Worm (Caenorhabditis elegans): ENCODE data around the gene rnh-1.0.

rnh-1.0 gene

ce11 chrII:4953289-4953688, 41.8 kb upstream of the rnh-1.0 start, which contains the start of gene ndx-3:
TSS of gene ndx-3 (plus strand) at chrII:4953589.
- no peak for TF ChIP-seq elt-3 (tag; optimal IDR thresholded peaks at IDR 0.05)
- no peak for TF ChIP-seq mls-2 (tag; optimal IDR thresholded peaks at IDR 0.05)
- no peak for TF ChIP-seq nhr-12 (tag; optimal IDR thresholded peaks at IDR 0.05)
- TF ChIP-seq cnd-1 (tag; optimal IDR thresholded peaks at IDR 0.05): no peak
- TF ChIP-seq nhr-28 (tag; optimal IDR thresholded peaks at IDR 0.05): no peak
- TF ChIP-seq nhr-76 (tag; optimal IDR thresholded peaks at IDR 0.05): no peak
- no peak for TF ChIP-seq bed-3 (GFP tag; optimal IDR thresholded peaks at IDR 0.05)
- TF ChIP-seq flh-1 (GFP tag; optimal IDR thresholded peaks at IDR 0.05): no peak
- TF ChIP-seq ceh-83 (GFP tag; optimal IDR thresholded peaks at IDR 0.05): no peak
- TF ChIP-seq mep-1 (tag; optimal IDR thresholded peaks at IDR 0.05): no peak

- TF ChIP-seq sem-2 (GFP tag; optimal IDR thresholded peaks at IDR 0.05) (no peak), unc-120 (tag; optimal IDR thresholded peaks at IDR 0.05; ENCODE audit: poor library complexity, severe bottlenecking) (no peak), zip-8 (tag; optimal IDR thresholded peaks at IDR 0.05) (no peak), bed-3 (GFP tag; optimal IDR thresholded peaks at IDR 0.05) (no peak), snpc-4 (tag; optimal IDR thresholded peaks at IDR 0.05) (no peak), ces-1 (GFP tag; optimal IDR thresholded peaks at IDR 0.05) (no peak), ceh-39 (tag; optimal IDR thresholded peaks at IDR 0.05) (no peak), ztf-11 (tag; optimal IDR thresholded peaks at IDR 0.05) (no peak), cnd-1 (tag; optimal IDR thresholded peaks at IDR 0.05) (no peak), mep-1 (tag; optimal IDR thresholded peaks at IDR 0.05) (no peak), nhr-12 (tag; optimal IDR thresholded peaks at IDR 0.05) (no peak)
Observed at ce11 chrII:4954099-4954959, 40.8 kb upstream of the rnh-1.0 start.

- TF ChIP-seq drap-1 (GFP tag; optimal IDR thresholded peaks at IDR 0.05): no peak
- no peak for TF ChIP-seq M03D4.4 (tag; optimal IDR thresholded peaks at IDR 0.05)
- peak; percentile 26 for TF ChIP-seq hlh-1 (tag; optimal IDR thresholded peaks at IDR 0.05)
- TF ChIP-seq lin-13 (tag; optimal IDR thresholded peaks at IDR 0.05): peak; percentile 24
- no peak for TF ChIP-seq nhr-76 (tag; optimal IDR thresholded peaks at IDR 0.05)
- TF ChIP-seq mep-1 (tag; optimal IDR thresholded peaks at IDR 0.05): peak; percentile 82
- TF ChIP-seq ceh-83 (GFP tag; optimal IDR thresholded peaks at IDR 0.05): no peak
- peak; percentile 19 for TF ChIP-seq pha-4 (tag; optimal IDR thresholded peaks at IDR 0.05)
- TF ChIP-seq sptf-1 (tag; optimal IDR thresholded peaks at IDR 0.05): peak; percentile 27
- peak; percentile 72 for TF ChIP-seq nhr-237 (tag; optimal IDR thresholded peaks at IDR 0.05)
- no peak for TF ChIP-seq ham-2 (GFP tag; optimal IDR thresholded peaks at IDR 0.05)
- TF ChIP-seq nhr-12 (tag; optimal IDR thresholded peaks at IDR 0.05): no peak
- peak; percentile 62 for TF ChIP-seq lsy-2 (tag; optimal IDR thresholded peaks at IDR 0.05)
Observed at ce11 chrII:4955353-4955752, 39.8 kb upstream of the rnh-1.0 start, which contains the start of gene pbs-3. TSS of gene pbs-3 (minus strand) at chrII:4955427.

ce11 chrII:4959719-4960118, 35.4 kb upstream of the rnh-1.0 start, which contains the start of gene ulp-2:
TSS of gene ulp-2 (minus strand) at chrII:4959876.
- TF ChIP-seq hlh-1 (tag; optimal IDR thresholded peaks at IDR 0.05) (peak; percentile 6), snpc-4 (tag; optimal IDR thresholded peaks at IDR 0.05) (no peak)

ce11 chrII:4960690-4961089, 34.4 kb upstream of the rnh-1.0 start:
- no peak for TF ChIP-seq unc-120 (tag; optimal IDR thresholded peaks at IDR 0.05; ENCODE audit: poor library complexity, severe bottlenecking)
- TF ChIP-seq mls-2 (tag; optimal IDR thresholded peaks at IDR 0.05): no peak

ce11 chrII:4966576-4966975, 28.6 kb upstream of the rnh-1.0 start:
- no peak for TF ChIP-seq ceh-43 (GFP tag; optimal IDR thresholded peaks at IDR 0.05)
- no peak for TF ChIP-seq cnd-1 (tag; optimal IDR thresholded peaks at IDR 0.05)
- TF ChIP-seq elt-3 (tag; optimal IDR thresholded peaks at IDR 0.05): no peak
- no peak for TF ChIP-seq zip-8 (tag; optimal IDR thresholded peaks at IDR 0.05)
- TF ChIP-seq flh-1 (GFP tag; optimal IDR thresholded peaks at IDR 0.05): no peak
- TF ChIP-seq nhr-76 (tag; optimal IDR thresholded peaks at IDR 0.05): no peak
- no peak for TF ChIP-seq tbx-8 (GFP tag; optimal IDR thresholded peaks at IDR 0.05)
- TF ChIP-seq mep-1 (tag; optimal IDR thresholded peaks at IDR 0.05): no peak
- TF ChIP-seq lsy-2 (tag; optimal IDR thresholded peaks at IDR 0.05): no peak
- no peak for TF ChIP-seq mls-2 (tag; optimal IDR thresholded peaks at IDR 0.05)

All from whole organism, mixed stage, embryonic.